Worm (Caenorhabditis elegans): Measurements from ENCODE around the gene R01E6.5.

R01E6.5 gene

DNA sequence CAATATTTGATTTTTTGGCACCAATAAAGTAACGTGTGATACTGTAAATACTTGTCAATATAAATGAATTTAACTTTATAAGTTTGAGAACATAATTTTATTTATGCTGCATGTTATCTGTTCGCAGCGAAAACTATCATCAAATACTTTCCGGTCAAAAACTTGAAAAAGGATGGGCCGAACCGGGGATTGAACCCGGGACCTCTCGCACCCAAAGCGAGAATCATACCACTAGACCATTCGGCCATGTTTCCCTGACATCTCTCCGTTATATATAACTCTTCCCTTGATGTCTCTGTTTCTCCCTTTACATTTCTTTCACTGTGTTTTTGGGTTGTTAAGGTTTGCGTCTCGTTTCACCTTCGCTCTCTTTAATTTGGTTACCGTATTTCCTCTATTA lies 25.1 kb upstream of the R01E6.5 start (continued):
- TF ChIP-seq snpc-4 (tag; optimal IDR thresholded peaks at IDR 0.05) (no peak), ceh-90 (tag; optimal IDR thresholded peaks at IDR 0.05) (no peak), pax-3 (tag; optimal IDR thresholded peaks at IDR 0.05) (peak; percentile 5), snu-23 (GFP tag; optimal IDR thresholded peaks at IDR 0.05) (peak; percentile 79), hlh-17 (GFP tag; optimal IDR thresholded peaks at IDR 0.05; ENCODE audit: borderline replicate concordance) (no peak), elt-3 (tag; optimal IDR thresholded peaks at IDR 0.05) (peak in 2 of 6 experiments; percentile 17 to 25), nhr-47 (tag; optimal IDR thresholded peaks at IDR 0.05) (peak; percentile 76), ces-1 (GFP tag; optimal IDR thresholded peaks at IDR 0.05) (no peak)

ce11 chrX:13514384-13514783 lies 22.5 kb upstream of the R01E6.5 start:
- TF ChIP-seq nhr-20 (tag; optimal IDR thresholded peaks at IDR 0.05) = peak; percentile 91
- TF ChIP-seq nhr-77 (tag; optimal IDR thresholded peaks at IDR 0.05) = peak; percentile 87
- TF ChIP-seq unc-86 (tag; optimal IDR thresholded peaks at IDR 0.05) = peak; percentile 75
- peak; percentile 88 for TF ChIP-seq lin-14 (GFP tag; optimal IDR thresholded peaks at IDR 0.05)
- TF ChIP-seq pqm-1 (tag; optimal IDR thresholded peaks at IDR 0.05) = peak; percentile 79
- TF ChIP-seq mef-2 (tag; optimal IDR thresholded peaks at IDR 0.05) = peak; percentile 61
- TF ChIP-seq tlp-1 (tag; optimal IDR thresholded peaks at IDR 0.05) = no peak
- peak; percentile 93 for TF ChIP-seq jun-1 (tag; optimal IDR thresholded peaks at IDR 0.05)
- peak; percentile 94 for TF ChIP-seq mep-1 (tag; optimal IDR thresholded peaks at IDR 0.05)
- TF ChIP-seq ceh-88 (GFP tag; IDR thresholded peaks at IDR 0.05) = peak; percentile 80
- TF ChIP-seq C04F5.9 (tag; optimal IDR thresholded peaks at IDR 0.05) = peak; percentile 32
- peak; percentile 90 for TF ChIP-seq ztf-4 (tag; optimal IDR thresholded peaks at IDR 0.05)
- TF ChIP-seq nhr-237 (tag; optimal IDR thresholded peaks at IDR 0.05) = peak; percentile 79
- peak in 3 of 6 experiments; percentile 13 to 95 (median 70) for TF ChIP-seq elt-3 (tag; optimal IDR thresholded peaks at IDR 0.05)
- TF ChIP-seq mab-9 (GFP tag; IDR thresholded peaks at IDR 0.05) = peak; percentile 83
- peak; percentile 64 for TF ChIP-seq isw-1 (GFP tag; IDR thresholded peaks at IDR 0.05)
- TF ChIP-seq egl-13 (tag; optimal IDR thresholded peaks at IDR 0.05) = peak; percentile 84
- TF ChIP-seq zip-4 (GFP tag; optimal IDR thresholded peaks at IDR 0.05) = peak; percentile 91
- no peak for TF ChIP-seq unc-30 (tag; optimal IDR thresholded peaks at IDR 0.05)
- TF ChIP-seq mdl-1 (tag; optimal IDR thresholded peaks at IDR 0.05) = peak in 1 of 2 experiments; percentile 27
- TF ChIP-seq nhr-84 (tag; optimal IDR thresholded peaks at IDR 0.05) = no peak
- TF ChIP-seq snpc-4 (tag; optimal IDR thresholded peaks at IDR 0.05) = peak; percentile 81
- peak; percentile 90 to 96 (median 94) for TF ChIP-seq ceh-82 (tag; optimal IDR thresholded peaks at IDR 0.05)
- TF ChIP-seq efl-1 (optimal IDR thresholded peaks at IDR 0.05) = peak; percentile 68 to 69
- TF ChIP-seq efl-1 (GFP tag; optimal IDR thresholded peaks at IDR 0.05 in 1 of 2) = peak; percentile 16 to 92
- TF ChIP-seq F16B12.6 (tag; optimal IDR thresholded peaks at IDR 0.05) = no peak
- TF ChIP-seq ztf-11 (tag; optimal IDR thresholded peaks at IDR 0.05) = peak; percentile 47 to 69
- TF ChIP-seq aha-1 (tag; optimal IDR thresholded peaks at IDR 0.05) = no peak
- TF ChIP-seq fkh-8 (tag; optimal IDR thresholded peaks at IDR 0.05) = peak; percentile 82
- TF ChIP-seq alr-1 (tag; optimal IDR thresholded peaks at IDR 0.05; ENCODE audit: borderline replicate concordance) = no peak
- peak; percentile 93 for TF ChIP-seq hpl-2 (GFP tag; optimal IDR thresholded peaks at IDR 0.05)
- peak; percentile 95 for TF ChIP-seq nhr-90 (tag; optimal IDR thresholded peaks at IDR 0.05; ENCODE audit: poor library complexity)
- TF ChIP-seq hlh-17 (GFP tag; optimal IDR thresholded peaks at IDR 0.05; ENCODE audit: borderline replicate concordance) = no peak
- peak; percentile 79 for TF ChIP-seq elt-2 (tag; optimal IDR thresholded peaks at IDR 0.05)
- peak; percentile 88 for TF ChIP-seq aly-2 (tag; optimal IDR thresholded peaks at IDR 0.05)
- TF ChIP-seq ama-1 (optimal IDR thresholded peaks at IDR 0.05) = no peak
- TF ChIP-seq efl-3 (GFP tag; optimal IDR thresholded peaks at IDR 0.05) = peak; percentile 63
- peak; percentile 98 for TF ChIP-seq dsc-1 (tag; optimal IDR thresholded peaks at IDR 0.05)
- TF ChIP-seq sup-37 (GFP tag; optimal IDR thresholded peaks at IDR 0.05) = peak; percentile 35
- TF ChIP-seq lin-13 (GFP tag; optimal IDR thresholded peaks at IDR 0.05) = peak; percentile 77
- TF ChIP-seq Y116A8C.19 (tag; optimal IDR thresholded peaks at IDR 0.05; ENCODE audit: borderline replicate concordance) = no peak
- peak; percentile 97 for TF ChIP-seq snu-23 (GFP tag; optimal IDR thresholded peaks at IDR 0.05)
- TF ChIP-seq fkh-4 (tag; optimal IDR thresholded peaks at IDR 0.05; ENCODE audit: borderline replicate concordance) = peak; percentile 72
- TF ChIP-seq vab-15 (tag; optimal IDR thresholded peaks at IDR 0.05) = no peak
- TF ChIP-seq unc-62 (GFP tag; optimal IDR thresholded peaks at IDR 0.05) = no peak
- no peak for TF ChIP-seq ces-1 (GFP tag; optimal IDR thresholded peaks at IDR 0.05)
- peak; percentile 81 for TF ChIP-seq lir-3 (tag; optimal IDR thresholded peaks at IDR 0.05; ENCODE audit: poor library complexity)

All from whole organism, L1 larva.